Worm (Caenorhabditis elegans) whole organism, L4 larva: Measurements from ENCODE around the gene fbxa-185.

Experiments
- ZK546.5 ChIP-seq, 2 experiments: sonication (generic microtip); optimal IDR thresholded peaks; 2 replicates each; lab custom pipeline; 2017; ENCODE audit warnings: missing biosample characterization in 2 of 2, missing genetic modification characterization in 2 of 2
- ces-1 ChIP-seq: fragments of 150-350 bp; sonication (generic microtip); optimal IDR thresholded peaks from 4 replicates; lab custom pipeline; 2014; ENCODE audit warnings: missing biosample characterization, missing genetic modification reagents, missing genetic modification characterization
- daf-12 ChIP-seq: fragments of 150-350 bp; optimal IDR thresholded peaks from 2 replicates; lab custom pipeline; 2014; ENCODE audit warnings: missing biosample characterization, missing genetic modification reagents, missing genetic modification characterization
- mep-1 ChIP-seq: fragments of 150-350 bp; sonication (generic microtip); optimal IDR thresholded peaks from 3 replicates; lab custom pipeline; 2014; ENCODE audit warnings: missing biosample characterization, missing genetic modification characterization
- mes-2 ChIP-seq: sonication (generic microtip); optimal IDR thresholded peaks from 2 replicates; lab custom pipeline; 2016; ENCODE audit warnings: missing genotype, mild to moderate bottlenecking, missing genetic modification characterization, missing compliant biosample characterization; ENCODE audit not compliant: poor library complexity, severe bottlenecking
- nhr-10 ChIP-seq: fragments of 150-350 bp; optimal IDR thresholded peaks from 2 replicates; lab custom pipeline; 2014; ENCODE audit warnings: missing biosample characterization, missing genetic modification characterization
- nhr-11 ChIP-seq: fragments of 150-350 bp; optimal IDR thresholded peaks from 2 replicates; lab custom pipeline; 2014; ENCODE audit warnings: missing biosample characterization, missing genetic modification characterization
- snpc-4 ChIP-seq: fragments of 150-350 bp; optimal IDR thresholded peaks from 2 replicates; lab custom pipeline; 2014; ENCODE audit warnings: missing biosample characterization, missing genetic modification characterization
- spr-3 ChIP-seq: fragments of 200-800 bp; sonication (Bioruptor generic); optimal IDR thresholded peaks from 2 replicates; lab custom pipeline; 2018; ENCODE audit warnings: mild to moderate bottlenecking, missing genetic modification characterization, missing compliant biosample characterization
- unc-130 ChIP-seq: sonication (generic microtip); optimal IDR thresholded peaks from 2 replicates; lab custom pipeline; 2016; ENCODE audit warnings: missing genetic modification reagents, missing genetic modification characterization, missing compliant biosample characterization
- vab-7 ChIP-seq: fragments of 200-800 bp; sonication (Bioruptor generic); IDR thresholded peaks from 2 replicates; pipeline ENCODE4 v1.3.6; 2022; ENCODE audit warnings: missing genetic modification reagents, missing genetic modification characterization, missing compliant biosample characterization
- zip-2 ChIP-seq: fragments of 150-350 bp; optimal IDR thresholded peaks from 2 replicates; lab custom pipeline; 2014; ENCODE audit warnings: missing biosample characterization, missing genetic modification characterization

- no peak for TF ChIP-seq spr-3 (GFP tag; lab: Kevin White, UChicago)
- TF ChIP-seq vab-7, result no peak
- TF ChIP-seq zip-2 (tag; lab: Kevin White, UChicago), result no peak
- no peak for TF ChIP-seq snpc-4
- no peak for TF ChIP-seq nhr-11 (tag; lab: Kevin White, UChicago)
- no peak for TF ChIP-seq ZK546.5 (tag; optimal IDR thresholded peaks at IDR 0.05; lab: Kevin White, UChicago)
- no peak for TF ChIP-seq mes-2
- no peak for TF ChIP-seq nhr-10 (tag; lab: Kevin White, UChicago)
- TF ChIP-seq ces-1 (GFP tag; lab: Kevin White, UChicago), result no peak
- TF ChIP-seq unc-130, result no peak
- no peak for TF ChIP-seq daf-12 (tag; lab: Kevin White, UChicago)
- no peak for TF ChIP-seq mep-1 (tag; lab: Kevin White, UChicago)
Observed at ce11 chrV:17312386-17312785, 19.1 kb upstream of the fbxa-185 start, which contains the start of gene Y61B8B.3.
